Worm (Caenorhabditis elegans) whole organism, young adult: ENCODE measurements around the gene pelo-1.

Source experiments
- F52B5.7 ChIP-seq: sonication (generic microtip); optimal IDR thresholded peaks from 2 replicates; lab custom pipeline; 2016; ENCODE audit warnings: mild to moderate bottlenecking, missing genetic modification characterization, missing compliant biosample characterization
- K11D2.4 ChIP-seq: fragments of 200-800 bp; sonication (Bioruptor generic); IDR thresholded peaks from 2 replicates; pipeline ENCODE4 v1.3.6; 2022; ENCODE audit warnings: missing genetic modification reagents, missing genetic modification characterization, missing compliant biosample characterization
- lsy-27 ChIP-seq: sonication (generic microtip); optimal IDR thresholded peaks from 2 replicates; lab custom pipeline; 2017; ENCODE audit warnings: missing genetic modification characterization, mild to moderate bottlenecking, missing compliant biosample characterization, antibody characterized with exemption, missing genotype, borderline replicate concordance; ENCODE audit not compliant: insufficient read depth
- unc-62 ChIP-seq: fragments of 150-350 bp; optimal IDR thresholded peaks from 2 replicates; lab custom pipeline; 2014; ENCODE audit warnings: missing biosample characterization, missing genetic modification reagents, missing genetic modification characterization

- TF ChIP-seq F52B5.7: no peak
- no peak for TF ChIP-seq lsy-27 (tag; lab: Kevin White, UChicago)
- no peak for TF ChIP-seq unc-62
- no peak for TF ChIP-seq K11D2.4
Observed at ce11 chrIII:4187845-4188244, 16.2 kb downstream of the pelo-1 start, which contains the start of gene R74.2.
